Worm (Caenorhabditis elegans) whole organism, L1 larva: Measurements from ENCODE around the gene actl-1.

Source experiments
- C34B4.2 ChIP-seq: sonication (generic microtip); optimal IDR thresholded peaks from 2 replicates; lab custom pipeline; 2017; ENCODE audit warnings: mild to moderate bottlenecking, missing genetic modification characterization, missing compliant biosample characterization
- F16B12.6 ChIP-seq: fragments of 150-350 bp; optimal IDR thresholded peaks from 2 replicates; lab custom pipeline; 2014; ENCODE audit warnings: missing biosample characterization, missing genetic modification characterization
- aha-1 ChIP-seq: fragments of 150-350 bp; optimal IDR thresholded peaks from 2 replicates; lab custom pipeline; 2014; ENCODE audit warnings: missing biosample characterization, missing genetic modification characterization
- ama-1 ChIP-seq: fragments of 150-350 bp; optimal IDR thresholded peaks from 2 replicates; lab custom pipeline; 2014
- ces-1 ChIP-seq: fragments of 150-350 bp; optimal IDR thresholded peaks from 2 replicates; lab custom pipeline; 2014; ENCODE audit warnings: missing biosample characterization, missing genetic modification reagents, missing genetic modification characterization
- dpl-1 ChIP-seq, 3 experiments: fragments of 150-350 bp in 2 of 3; sonication (generic microtip) in 1 of 3; optimal IDR thresholded peaks; 2 replicates each; lab custom pipeline; 2014 to 2017; ENCODE audit warnings: missing biosample characterization in 3 of 3, missing genetic modification characterization in 3 of 3, missing genetic modification reagents in 3 of 3
- dsc-1 ChIP-seq: sonication (generic microtip); optimal IDR thresholded peaks from 2 replicates; lab custom pipeline; 2016; ENCODE audit warnings: mild to moderate bottlenecking, missing genetic modification characterization, missing compliant biosample characterization
- efl-1 ChIP-seq, 4 experiments: fragments of 150-350 bp; optimal IDR thresholded peaks in 3 of 4; peaks in 1 of 4; 1 replicate in 1 of 4; 2 replicates in 3 of 4; lab custom pipeline; 2014; ENCODE audit warnings: missing biosample characterization in 2 of 4, missing genetic modification characterization in 2 of 4, missing genetic modification reagents in 2 of 4
- efl-3 ChIP-seq: fragments of 200-800 bp; sonication (Bioruptor generic); optimal IDR thresholded peaks from 2 replicates; lab custom pipeline; 2018; ENCODE audit warnings: mild to moderate bottlenecking, missing genetic modification characterization, missing compliant biosample characterization
- egl-27 ChIP-seq, 2 experiments: fragments of 150-350 bp in 1 of 2; sonication (generic microtip); optimal IDR thresholded peaks; 3 replicates each; lab custom pipeline; 2017 to 2018; ENCODE audit warnings: missing biosample characterization in 2 of 2, missing genetic modification characterization in 2 of 2, missing genetic modification reagents in 2 of 2
- elt-2 ChIP-seq: sonication (generic microtip); optimal IDR thresholded peaks from 2 replicates; lab custom pipeline; 2016; ENCODE audit warnings: missing genetic modification characterization, mild to moderate bottlenecking, inconsistent platforms, missing compliant biosample characterization, missing genetic modification reagents
- elt-3 ChIP-seq, 6 experiments: fragments of 150-350 bp in 1 of 6; sonication (generic microtip); optimal IDR thresholded peaks; 2 replicates each; lab custom pipeline; 2017 to 2018; ENCODE audit warnings: missing biosample characterization in 6 of 6, missing genetic modification characterization in 6 of 6, inconsistent platforms in 1 of 6
- fkh-10 ChIP-seq: sonication (generic microtip); optimal IDR thresholded peaks from 2 replicates; lab custom pipeline; 2017; ENCODE audit warnings: missing biosample characterization, missing genetic modification reagents, missing genetic modification characterization
- fkh-8 ChIP-seq: sonication (generic microtip); optimal IDR thresholded peaks from 2 replicates; lab custom pipeline; 2016; ENCODE audit warnings: mild to moderate bottlenecking, missing genetic modification characterization, missing compliant biosample characterization
- grh-1 ChIP-seq: fragments of 200-800 bp; sonication (Bioruptor generic); IDR thresholded peaks from 2 replicates; pipeline ENCODE4 v1.3.6; 2022; ENCODE audit warnings: missing genetic modification reagents, missing genetic modification characterization, missing compliant biosample characterization
- hpl-2 ChIP-seq: fragments of 150-350 bp; optimal IDR thresholded peaks from 2 replicates; lab custom pipeline; 2014; ENCODE audit warnings: missing biosample characterization, missing genetic modification reagents, missing genetic modification characterization
- lin-13 ChIP-seq: fragments of 150-350 bp; optimal IDR thresholded peaks from 2 replicates; lab custom pipeline; 2014; ENCODE audit warnings: missing biosample characterization, missing genetic modification reagents, missing genetic modification characterization
- lin-15B ChIP-seq: fragments of 150-350 bp; sonication (generic microtip); optimal IDR thresholded peaks from 3 replicates; lab custom pipeline; 2014; ENCODE audit warnings: missing biosample characterization, missing genetic modification characterization
- lir-3 ChIP-seq: sonication (generic microtip); optimal IDR thresholded peaks from 2 replicates; lab custom pipeline; 2016; ENCODE audit warnings: mild to moderate bottlenecking, missing genetic modification characterization, moderate library complexity, missing compliant biosample characterization; ENCODE audit not compliant: poor library complexity
- mdl-1 ChIP-seq, 2 experiments: fragments of 150-350 bp; optimal IDR thresholded peaks; 2 replicates each; lab custom pipeline; 2014 to 2017; ENCODE audit warnings: missing biosample characterization in 2 of 2, missing genetic modification characterization in 2 of 2, inconsistent platforms in 1 of 2
- nhr-237 ChIP-seq: fragments of 150-350 bp; optimal IDR thresholded peaks from 2 replicates; lab custom pipeline; 2014; ENCODE audit warnings: missing biosample characterization, missing genetic modification characterization
- nhr-28 ChIP-seq: fragments of 150-350 bp; optimal IDR thresholded peaks from 2 replicates; lab custom pipeline; 2014; ENCODE audit warnings: missing biosample characterization, missing genetic modification characterization
- nhr-47 ChIP-seq: sonication (generic microtip); optimal IDR thresholded peaks from 2 replicates; lab custom pipeline; 2016; ENCODE audit warnings: mild to moderate bottlenecking, missing genetic modification characterization, moderate library complexity, missing compliant biosample characterization
- nhr-71 ChIP-seq: sonication (generic microtip); optimal IDR thresholded peaks from 2 replicates; lab custom pipeline; 2016; ENCODE audit warnings: mild to moderate bottlenecking, missing genetic modification characterization, moderate library complexity, missing compliant biosample characterization
- nhr-76 ChIP-seq: sonication (generic microtip); optimal IDR thresholded peaks from 2 replicates; lab custom pipeline; 2017; ENCODE audit warnings: missing biosample characterization, missing genetic modification characterization
- nhr-84 ChIP-seq: sonication (generic microtip); optimal IDR thresholded peaks from 2 replicates; lab custom pipeline; 2017; ENCODE audit warnings: missing biosample characterization, missing genetic modification characterization
- nhr-85 ChIP-seq: sonication (generic microtip); peaks from one replicate; lab custom pipeline; 2016; ENCODE audit warnings: missing genetic modification characterization, inconsistent platforms, missing compliant biosample characterization
- snpc-4 ChIP-seq: fragments of 150-350 bp; optimal IDR thresholded peaks from 2 replicates; lab custom pipeline; 2014; ENCODE audit warnings: missing biosample characterization, missing genetic modification characterization
- snu-23 ChIP-seq: sonication (generic microtip); optimal IDR thresholded peaks from 2 replicates; lab custom pipeline; 2016; ENCODE audit warnings: missing genetic modification characterization, missing compliant biosample characterization
- sptf-1 ChIP-seq: fragments of 150-350 bp; optimal IDR thresholded peaks from 2 replicates; lab custom pipeline; 2014; ENCODE audit warnings: missing biosample characterization, missing genetic modification characterization
- tbx-2 ChIP-seq: sonication (generic microtip); optimal IDR thresholded peaks from 2 replicates; lab custom pipeline; 2016; ENCODE audit warnings: missing genetic modification characterization, missing compliant biosample characterization
- tlp-1 ChIP-seq: fragments of 150-350 bp; optimal IDR thresholded peaks from 2 replicates; lab custom pipeline; 2014; ENCODE audit warnings: missing biosample characterization, missing genetic modification characterization
- unc-30 ChIP-seq: sonication (generic microtip); optimal IDR thresholded peaks from 2 replicates; lab custom pipeline; 2017; ENCODE audit warnings: missing biosample characterization, missing genetic modification characterization
- vab-15 ChIP-seq: sonication (generic microtip); optimal IDR thresholded peaks from 2 replicates; lab custom pipeline; 2017; ENCODE audit warnings: missing genotype, mild to moderate bottlenecking, missing genetic modification characterization, missing compliant biosample characterization
- zag-1 ChIP-seq: fragments of 150-350 bp; optimal IDR thresholded peaks from 2 replicates; lab custom pipeline; 2014; ENCODE audit warnings: missing biosample characterization, missing genetic modification characterization
- zip-4 ChIP-seq: fragments of 200-800 bp; sonication (Bioruptor generic); optimal IDR thresholded peaks from 2 replicates; lab custom pipeline; 2018; ENCODE audit warnings: mild to moderate bottlenecking, missing genetic modification characterization, moderate library complexity, missing compliant biosample characterization

The actl-1 gene

DNA sequence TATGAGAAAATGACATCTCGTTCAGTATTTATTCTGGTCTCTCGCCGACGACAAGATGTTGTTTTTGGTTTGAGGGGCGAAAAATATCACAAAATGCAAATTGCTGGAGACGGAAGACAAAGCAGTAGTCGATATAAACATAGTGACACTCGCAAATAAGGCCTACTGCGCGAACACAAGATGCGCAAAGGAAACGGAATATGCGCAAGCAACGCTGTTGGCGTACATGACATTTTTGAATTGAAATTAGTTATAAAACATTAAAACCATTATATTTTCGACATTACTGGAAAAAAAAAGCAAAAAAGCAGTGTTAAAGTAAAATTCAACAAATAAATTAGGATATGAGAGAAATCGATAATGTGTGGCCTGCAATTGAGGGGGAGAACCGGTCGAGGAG lies 5.4 kb upstream of the actl-1 start, which contains the start of gene cdf-1 (continued):
- no peak for TF ChIP-seq unc-30 (tag; lab: Kevin White, UChicago)
- TF ChIP-seq tlp-1 (tag; lab: Kevin White, UChicago): no peak
- TF ChIP-seq snu-23: peak; percentile 45
- no peak for TF ChIP-seq zag-1
- peak; percentile 50 for TF ChIP-seq lin-13 (GFP tag; lab: Kevin White, UChicago)
- peak; percentile 50 for TF ChIP-seq nhr-71 (tag; lab: Kevin White, UChicago)
- no peak for TF ChIP-seq elt-3 (tag; optimal IDR thresholded peaks at IDR 0.05; lab: Kevin White, UChicago)
- TF ChIP-seq aha-1: no peak
- no peak for TF ChIP-seq vab-15
- TF ChIP-seq fkh-10: no peak

DNA sequence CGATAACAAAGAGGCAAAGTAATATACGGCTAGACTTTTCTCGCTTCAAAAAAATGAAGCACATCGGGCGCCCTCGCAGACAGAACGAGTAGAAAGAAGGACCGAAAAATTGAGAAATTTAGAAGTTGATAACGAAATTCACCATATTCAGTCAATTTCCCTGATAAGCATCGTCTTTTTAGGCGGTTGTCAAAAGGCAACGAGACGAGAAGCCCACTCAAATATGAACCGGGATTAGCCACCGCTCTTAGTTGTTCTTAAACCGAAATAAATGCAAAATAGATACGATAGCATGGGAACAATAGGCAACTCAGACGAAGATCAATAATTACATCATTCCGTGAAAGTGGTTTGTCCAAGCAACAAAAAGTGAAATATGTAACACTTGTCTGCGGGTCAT lies 3.5 kb upstream of the actl-1 start:
- TF ChIP-seq ces-1 (GFP tag; lab: Kevin White, UChicago) (no peak), vab-15 (no peak), elt-2 (tag; lab: Kevin White, UChicago) (peak; percentile 22)

DNA sequence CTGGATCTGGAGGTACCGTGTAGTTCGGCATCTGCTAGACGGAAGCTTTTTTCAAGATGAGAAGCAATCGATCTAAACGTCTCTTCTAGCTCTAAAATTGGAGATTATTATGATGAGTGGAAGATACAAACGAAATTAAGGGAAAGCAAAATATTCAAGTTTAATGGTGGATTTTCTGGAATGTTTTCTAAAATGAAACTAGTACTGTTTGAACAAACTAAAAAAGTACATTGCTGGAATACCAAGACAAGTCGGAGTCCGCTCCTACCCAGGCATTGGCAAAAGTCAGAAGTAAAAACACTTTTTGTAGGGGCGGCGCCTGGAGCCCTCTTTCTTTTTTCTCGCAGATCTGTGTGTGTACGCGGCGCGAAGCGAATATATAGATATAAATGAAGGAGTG lies 14.9 kb downstream of the actl-1 start, which contains the start of gene gar-1:
Gene gar-1, minus strand, starts transcription at position 101 of the 400 bp plus-strand sequence.
- TF ChIP-seq C34B4.2 (tag; lab: Kevin White, UChicago) (no peak), efl-1 (optimal IDR thresholded peaks at IDR 0.05; lab: Kevin White, UChicago) (no peak), efl-1 (GFP tag; optimal IDR thresholded peaks at IDR 0.05 in 1 of 2; lab: Kevin White, UChicago) (peak in 1 of 2 experiments; percentile 61)

DNA sequence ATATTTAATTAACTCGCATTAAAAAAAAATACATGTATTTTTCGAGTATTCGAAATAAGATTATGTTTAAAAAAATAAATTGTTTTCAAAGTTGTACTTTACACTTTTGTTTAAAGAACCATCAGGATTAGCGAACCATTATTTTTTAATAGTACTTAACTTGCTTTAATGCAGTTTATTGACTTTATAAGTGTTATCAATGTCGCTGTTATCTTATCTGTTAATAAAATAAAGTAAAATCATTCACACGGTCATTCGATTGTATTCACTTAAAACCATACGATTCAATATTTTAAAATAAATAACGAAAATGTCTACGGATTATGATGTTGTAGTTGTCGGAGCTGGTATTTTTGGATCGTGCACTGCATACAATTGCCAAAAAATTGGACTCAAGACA lies 23.1 kb downstream of the actl-1 start, which contains the start of gene C15B12.1:
Gene C15B12.1, plus strand, starts transcription at position 271 of the 400 bp plus-strand sequence.
- TF ChIP-seq sptf-1 (tag; lab: Kevin White, UChicago): no peak
- peak; percentile 82 for TF ChIP-seq elt-2 (tag; lab: Kevin White, UChicago)
- peak in 1 of 6 experiments; percentile 9 for TF ChIP-seq elt-3 (tag; optimal IDR thresholded peaks at IDR 0.05; lab: Kevin White, UChicago)
- TF ChIP-seq nhr-85 (tag; lab: Kevin White, UChicago): no peak
- TF ChIP-seq, all 84 proteins: peak for 2

DNA sequence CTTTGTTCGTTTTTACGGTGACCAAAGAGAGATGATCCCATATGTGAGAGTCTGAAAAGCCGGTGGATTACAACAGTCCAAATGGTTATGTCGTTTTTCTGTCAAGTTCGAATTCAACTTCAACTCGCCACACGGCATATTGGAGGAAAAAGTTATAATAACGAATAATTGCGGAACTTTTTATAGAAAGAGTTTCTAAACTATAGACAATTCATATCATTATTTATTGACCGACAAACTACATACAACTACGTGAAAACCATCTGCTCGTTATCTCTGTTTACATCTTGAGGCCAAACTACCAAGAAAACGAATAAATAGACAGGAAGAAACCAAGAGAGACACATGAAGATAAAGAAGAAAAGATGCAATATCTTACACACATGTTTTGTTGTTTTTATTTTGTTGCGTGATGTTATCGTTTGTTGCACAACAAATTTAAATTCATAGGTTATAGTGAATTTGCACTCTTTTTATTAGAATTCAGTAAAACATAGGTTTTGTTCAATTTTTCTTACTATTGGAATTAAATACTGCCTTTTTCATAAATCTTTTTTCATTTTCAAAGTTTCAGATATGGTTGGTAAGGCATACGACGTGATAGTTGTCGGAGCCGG lies 25.8 kb downstream of the actl-1 start, which contains the start of the genes C15B12.4 and C15B12.8:
Gene C15B12.4, minus strand, starts transcription at position 51 of the 617 bp plus-strand sequence.
Gene C15B12.8, plus strand, starts transcription at position 567 of the 617 bp plus-strand sequence.
- TF ChIP-seq nhr-237 (tag; lab: Kevin White, UChicago): no peak
- no peak for TF ChIP-seq fkh-8 (tag; lab: Kevin White, UChicago)
- no peak for TF ChIP-seq lin-15B (tag; lab: Kevin White, UChicago)
- no peak for TF ChIP-seq elt-2 (tag; lab: Kevin White, UChicago)
- TF ChIP-seq nhr-76 (tag; lab: Kevin White, UChicago): no peak
- TF ChIP-seq efl-1 (optimal IDR thresholded peaks at IDR 0.05; lab: Kevin White, UChicago): no peak
- TF ChIP-seq efl-1 (GFP tag; optimal IDR thresholded peaks at IDR 0.05 in 1 of 2; lab: Kevin White, UChicago): peak in 1 of 2 experiments; percentile 12
- TF ChIP-seq dsc-1 (tag; lab: Kevin White, UChicago): peak; percentile 39
- TF ChIP-seq nhr-47 (tag; lab: Kevin White, UChicago): no peak
- TF ChIP-seq hpl-2 (GFP tag; lab: Kevin White, UChicago): no peak
- no peak for TF ChIP-seq efl-3
- no peak for TF ChIP-seq dpl-1 (GFP tag; optimal IDR thresholded peaks at IDR 0.05; lab: Kevin White, UChicago)
- no peak for TF ChIP-seq nhr-28 (tag; lab: Kevin White, UChicago)

DNA sequence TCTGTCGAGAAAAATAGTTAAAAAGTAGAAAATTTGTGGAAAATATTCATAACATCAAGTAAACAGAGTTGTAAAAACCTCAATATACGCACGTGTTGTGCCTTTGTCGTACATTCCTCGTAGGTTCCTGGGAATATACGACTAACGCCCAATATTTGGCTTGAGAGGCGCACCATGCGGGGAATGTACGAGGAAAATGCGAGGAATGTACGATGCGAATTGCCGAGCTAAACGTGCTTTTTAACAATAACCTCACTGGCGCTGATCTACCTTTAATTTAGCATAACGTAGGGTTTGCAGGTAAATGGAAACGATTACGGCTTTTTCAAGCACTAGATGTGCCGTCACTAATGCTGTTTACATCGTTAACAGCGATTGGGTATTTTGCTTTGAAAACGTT lies 31.1 kb downstream of the actl-1 start, which contains the start of gene C15B12.9:
Gene C15B12.9, plus strand, starts transcription at position 301 of the 400 bp plus-strand sequence.
- TF ChIP-seq F16B12.6 (no peak), grh-1 (GFP tag; lab: Robert Waterston, UW) (no peak), ama-1 (no peak), zip-4 (GFP tag; lab: Kevin White, UChicago) (no peak), snu-23 (no peak), egl-27 (tag; optimal IDR thresholded peaks at IDR 0.05; lab: Kevin White, UChicago) (no peak), snpc-4 (tag; lab: Kevin White, UChicago) (no peak), tbx-2 (tag; lab: Kevin White, UChicago) (no peak), mdl-1 (tag; optimal IDR thresholded peaks at IDR 0.05; lab: Kevin White, UChicago) (no peak), nhr-84 (no peak), elt-3 (tag; optimal IDR thresholded peaks at IDR 0.05; lab: Kevin White, UChicago) (no peak), lir-3 (tag; lab: Kevin White, UChicago) (no peak)
